Worm (Caenorhabditis elegans) whole organism, L4/young adult: Measurements from ENCODE around the gene Y70C5A.2.

Source experiments
- dao-5 ChIP-seq: sonication (generic microtip); optimal IDR thresholded peaks from 2 replicates; lab custom pipeline; 2016; ENCODE audit warnings: missing genotype, missing genetic modification characterization, moderate library complexity, missing compliant biosample characterization
- him-1 ChIP-seq: sonication (generic microtip); optimal IDR thresholded peaks from 2 replicates; lab custom pipeline; 2016; ENCODE audit warnings: missing genotype, missing genetic modification reagents, missing genetic modification characterization, missing compliant biosample characterization

DNA sequence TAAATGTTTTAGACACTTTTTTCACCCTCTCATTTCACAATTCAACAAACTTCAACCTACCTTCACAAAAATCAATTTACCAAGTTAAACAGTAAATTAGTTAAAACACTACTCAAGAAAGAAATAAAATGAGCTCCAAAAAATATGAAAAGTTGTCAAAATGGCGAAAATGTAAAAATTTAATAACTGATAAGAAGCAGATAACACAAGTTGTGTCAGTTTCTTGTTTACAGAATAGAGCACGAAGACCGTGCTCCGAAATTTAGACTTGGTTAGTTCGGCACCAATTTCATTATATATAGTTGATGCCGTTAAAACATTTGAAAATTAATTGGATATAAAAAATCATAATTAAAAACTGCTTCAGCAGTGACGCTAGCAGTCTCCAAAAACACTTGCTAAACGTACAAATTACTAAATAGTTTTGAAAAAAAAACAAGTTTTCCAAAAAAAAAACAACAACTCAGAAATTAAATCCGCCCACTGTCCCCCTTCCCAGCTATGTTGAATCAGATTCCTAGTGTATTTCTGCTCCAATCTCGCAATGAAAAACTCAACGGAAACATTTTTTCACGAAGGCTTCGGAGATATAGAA lies 12.1 kb downstream of the Y70C5A.2 start, which contains the start of gene srw-54:
- TF ChIP-seq him-1, result no peak
- no peak for TF ChIP-seq dao-5 (tag; lab: Kevin White, UChicago)
